Fruit fly (Drosophila melanogaster) whole organism, embryonic: ENCODE results near the gene CG14085.

ENCODE experiments used
- Abd-B ChIP-seq: fragments of 200-800 bp; sonication (Bioruptor generic); optimal IDR thresholded peaks from 2 replicates; lab custom pipeline; 2018; ENCODE audit warnings: missing biosample characterization, mild to moderate bottlenecking, missing genetic modification characterization, moderate library complexity
- Adf1 ChIP-seq: fragments of 200-800 bp; sonication (Bioruptor generic); IDR thresholded peaks from 2 replicates; pipeline ENCODE4 v1.3.6; 2022; ENCODE audit warnings: missing biosample characterization, missing genetic modification characterization
- B-H1 ChIP-seq: fragments of 200-800 bp; sonication (Bioruptor generic); IDR thresholded peaks from 3 replicates; pipeline ENCODE4 v1.3.6; 2022; ENCODE audit warnings: missing biosample characterization, missing genetic modification characterization
- CG13624 ChIP-seq: fragments of 200-800 bp; sonication (Bioruptor generic); optimal IDR thresholded peaks from 2 replicates; lab custom pipeline; 2016; ENCODE audit warnings: missing biosample characterization, missing genetic modification characterization
- CG13894 ChIP-seq: fragments of 200-800 bp; sonication (Bioruptor generic); optimal IDR thresholded peaks from 3 replicates; lab custom pipeline; 2018; ENCODE audit warnings: missing biosample characterization, mild to moderate bottlenecking, missing genetic modification characterization, moderate library complexity
- CG15696 ChIP-seq: fragments of 200-800 bp; sonication (Bioruptor generic); optimal IDR thresholded peaks from 2 replicates; lab custom pipeline; 2019; ENCODE audit warnings: missing biosample characterization, mild to moderate bottlenecking, missing genetic modification characterization, moderate library complexity
- CG17328 ChIP-seq: fragments of 200-800 bp; sonication (Bioruptor generic); IDR thresholded peaks from 2 replicates; pipeline ENCODE4 v1.3.6; 2022; ENCODE audit warnings: missing biosample characterization, missing genetic modification characterization
- CG31441 ChIP-seq: fragments of 200-800 bp; sonication (Bioruptor generic); IDR thresholded peaks from 2 replicates; pipeline ENCODE4 v1.3.6; 2022; ENCODE audit warnings: missing biosample characterization, missing genetic modification characterization
- CG32772 ChIP-seq: fragments of 200-800 bp; sonication (Bioruptor generic); IDR thresholded peaks from 2 replicates; pipeline ENCODE4 v1.3.6; 2022; ENCODE audit warnings: missing biosample characterization, missing genetic modification characterization
- CG3407 ChIP-seq: fragments of 200-800 bp; sonication (Bioruptor generic); optimal IDR thresholded peaks from 2 replicates; lab custom pipeline; 2018; ENCODE audit warnings: missing biosample characterization, mild to moderate bottlenecking, missing genetic modification characterization
- CG5953 ChIP-seq: fragments of 200-800 bp; sonication (Bioruptor generic); IDR thresholded peaks from 2 replicates; pipeline ENCODE4 v1.3.6; 2022; ENCODE audit warnings: missing biosample characterization, missing genetic modification characterization
- CG6175 ChIP-seq: fragments of 200-800 bp; sonication (Bioruptor generic); IDR thresholded peaks from 3 replicates; pipeline ENCODE4 v1.3.6; 2022; ENCODE audit warnings: missing biosample characterization, missing genetic modification characterization
- CG7372 ChIP-seq: fragments of 200-800 bp; sonication (Bioruptor generic); IDR thresholded peaks from 2 replicates; pipeline ENCODE4 v1.3.6; 2022; ENCODE audit warnings: missing biosample characterization, missing genetic modification characterization
- CG7839 ChIP-seq: fragments of 200-800 bp; sonication (Bioruptor generic); optimal IDR thresholded peaks from 3 replicates; lab custom pipeline; 2018; ENCODE audit warnings: missing biosample characterization, mild to moderate bottlenecking, missing genetic modification characterization, moderate library complexity
- CG8765 ChIP-seq: fragments of 200-800 bp; sonication (Bioruptor generic); IDR thresholded peaks from 2 replicates; pipeline ENCODE4 v1.3.6; 2022; ENCODE audit warnings: missing biosample characterization, missing genetic modification characterization
- CG8924 ChIP-seq: fragments of 200-800 bp; optimal IDR thresholded peaks from 3 replicates; lab custom pipeline; 2019; ENCODE audit warnings: missing biosample characterization, mild to moderate bottlenecking, missing genetic modification characterization, moderate library complexity
- CG9797 ChIP-seq: fragments of 200-800 bp; sonication (Bioruptor generic); optimal IDR thresholded peaks from 3 replicates; lab custom pipeline; 2018; ENCODE audit warnings: missing biosample characterization, mild to moderate bottlenecking, missing genetic modification characterization
- Elba2 ChIP-seq: fragments of 200-800 bp; sonication (Bioruptor generic); optimal IDR thresholded peaks from 3 replicates; lab custom pipeline; 2016; ENCODE audit warnings: missing biosample characterization, missing genetic modification characterization
- Fer2 ChIP-seq: fragments of 200-800 bp; sonication (Bioruptor generic); optimal IDR thresholded peaks from 2 replicates; lab custom pipeline; 2018; ENCODE audit warnings: missing biosample characterization, mild to moderate bottlenecking, missing genetic modification characterization, moderate library complexity
- HmgD ChIP-seq: fragments of 200-800 bp; sonication (Bioruptor generic); optimal IDR thresholded peaks from 3 replicates; lab custom pipeline; 2016; ENCODE audit warnings: missing biosample characterization, missing genetic modification characterization
- Max ChIP-seq: fragments of 200-800 bp; sonication (Bioruptor generic); optimal IDR thresholded peaks from 2 replicates; lab custom pipeline; 2016; ENCODE audit warnings: missing biosample characterization, mild to moderate bottlenecking, missing genetic modification characterization
- Neu2 ChIP-seq: fragments of 200-800 bp; sonication (Bioruptor generic); optimal IDR thresholded peaks from 3 replicates; lab custom pipeline; 2016; ENCODE audit warnings: missing biosample characterization, missing genetic modification characterization, borderline replicate concordance
- Optix ChIP-seq: fragments of 200-800 bp; sonication (Bioruptor generic); IDR thresholded peaks from 3 replicates; pipeline ENCODE4 v1.3.6; 2022; ENCODE audit warnings: missing biosample characterization, missing genetic modification characterization
- Spps ChIP-seq: fragments of 200-800 bp; sonication (Bioruptor generic); optimal IDR thresholded peaks from 2 replicates; lab custom pipeline; 2018; ENCODE audit warnings: missing biosample characterization, mild to moderate bottlenecking, missing genetic modification characterization
- Trl ChIP-seq, 3 experiments: fragments of >200 bp in 2 of 3; fragments of 200-800 bp in 1 of 3; sonication (Bioruptor generic) in 1 of 3; optimal IDR thresholded peaks; 2 replicates in 1 of 3; 3 replicates in 2 of 3; lab custom pipeline; 2016 to 2017; ENCODE audit warnings: missing biosample characterization in 1 of 3, missing genetic modification characterization in 1 of 3
- Xbp1 ChIP-seq: fragments of 200-800 bp; sonication (Bioruptor generic); optimal IDR thresholded peaks from 3 replicates; lab custom pipeline; 2016; ENCODE audit warnings: missing biosample characterization, mild to moderate bottlenecking, missing genetic modification characterization
- al ChIP-seq: fragments of 200-800 bp; sonication (Bioruptor generic); IDR thresholded peaks from 2 replicates; pipeline ENCODE4 v1.3.6; 2022; ENCODE audit warnings: missing biosample characterization, missing genetic modification characterization
- ase ChIP-seq: fragments of 200-800 bp; sonication (Bioruptor generic); IDR thresholded peaks from 3 replicates; pipeline ENCODE4 v1.3.6; 2022; ENCODE audit warnings: missing biosample characterization, missing genetic modification characterization
- bcd ChIP-seq: fragments of 200-800 bp; sonication (Bioruptor generic); optimal IDR thresholded peaks from 2 replicates; lab custom pipeline; 2017; ENCODE audit warnings: missing biosample characterization, mild to moderate bottlenecking, missing genetic modification characterization
- cato ChIP-seq: fragments of 200-800 bp; sonication (Bioruptor generic); optimal IDR thresholded peaks from 2 replicates; lab custom pipeline; 2016; ENCODE audit warnings: missing biosample characterization, missing genetic modification characterization, borderline replicate concordance
- emc ChIP-seq: fragments of 200-800 bp; sonication (Bioruptor generic); optimal IDR thresholded peaks from 2 replicates; lab custom pipeline; 2016; ENCODE audit warnings: missing biosample characterization, missing genetic modification characterization
- fd96Cb ChIP-seq: fragments of 200-800 bp; sonication (Bioruptor generic); optimal IDR thresholded peaks from 2 replicates; lab custom pipeline; 2018; ENCODE audit warnings: missing biosample characterization, mild to moderate bottlenecking, missing genetic modification characterization, moderate library complexity
- ftz-f1 ChIP-seq: fragments of 200-800 bp; sonication (Bioruptor generic); optimal IDR thresholded peaks from 2 replicates; lab custom pipeline; 2016; ENCODE audit warnings: missing biosample characterization, missing genetic modification characterization
- gcm ChIP-seq: fragments of 200-800 bp; sonication (Bioruptor generic); optimal IDR thresholded peaks from 2 replicates; lab custom pipeline; 2019; ENCODE audit warnings: missing biosample characterization, mild to moderate bottlenecking, missing genetic modification characterization, moderate library complexity
- gfzf ChIP-seq: fragments of 200-800 bp; sonication (Bioruptor generic); optimal IDR thresholded peaks from 2 replicates; lab custom pipeline; 2016; ENCODE audit warnings: missing biosample characterization, mild to moderate bottlenecking, missing genetic modification characterization, moderate library complexity
- gsb ChIP-seq: fragments of 200-800 bp; sonication (Bioruptor generic); IDR thresholded peaks from 2 replicates; pipeline ENCODE4 v1.3.6; 2022; ENCODE audit warnings: missing biosample characterization, missing genetic modification characterization
- jumu ChIP-seq: fragments of 200-800 bp; sonication (Bioruptor generic); optimal IDR thresholded peaks from 3 replicates; lab custom pipeline; 2016; ENCODE audit warnings: missing biosample characterization, missing genetic modification characterization
- maf-S ChIP-seq: fragments of 200-800 bp; sonication (Bioruptor generic); optimal IDR thresholded peaks from 2 replicates; lab custom pipeline; 2016; ENCODE audit warnings: missing biosample characterization, missing genetic modification characterization
- mld ChIP-seq: fragments of 200-800 bp; sonication (Bioruptor generic); IDR thresholded peaks from 3 replicates; pipeline ENCODE4 v1.3.6; 2022; ENCODE audit warnings: missing biosample characterization, missing genetic modification characterization; ENCODE audit not compliant: partially characterized antibody
- otp ChIP-seq: fragments of 200-800 bp; sonication (Bioruptor generic); IDR thresholded peaks from 3 replicates; pipeline ENCODE4, ENCODE4 v1.3.6; 2022; ENCODE audit warnings: missing biosample characterization, missing genetic modification characterization
- p53 ChIP-seq: fragments of 200-800 bp; sonication (Bioruptor generic); optimal IDR thresholded peaks from 2 replicates; lab custom pipeline; 2016; ENCODE audit warnings: missing biosample characterization, missing genetic modification characterization
- pros ChIP-seq: fragments of 200-800 bp; sonication (Bioruptor generic); optimal IDR thresholded peaks from 3 replicates; lab custom pipeline; 2019; ENCODE audit warnings: missing biosample characterization, mild to moderate bottlenecking, missing genetic modification characterization, moderate library complexity
- rib ChIP-seq: fragments of 200-800 bp; sonication (Bioruptor generic); IDR thresholded peaks from 2 replicates; pipeline ENCODE4 v1.3.6; 2022; ENCODE audit warnings: missing biosample characterization, missing genetic modification characterization
- sens-2 ChIP-seq: fragments of 200-800 bp; sonication (Bioruptor generic); IDR thresholded peaks from 2 replicates; pipeline ENCODE4 v1.3.6; 2022; ENCODE audit warnings: missing biosample characterization, missing genetic modification characterization
- shn ChIP-seq: fragments of 200-800 bp; sonication (Bioruptor generic); optimal IDR thresholded peaks from 3 replicates; lab custom pipeline; 2016; ENCODE audit warnings: missing biosample characterization, missing genetic modification characterization
- sima ChIP-seq: fragments of 200-800 bp; sonication (Bioruptor generic); optimal IDR thresholded peaks from 2 replicates; lab custom pipeline; 2016; ENCODE audit warnings: missing biosample characterization, missing genetic modification characterization
- sisA ChIP-seq: fragments of 200-800 bp; sonication (Bioruptor generic); IDR thresholded peaks from 2 replicates; pipeline ENCODE4 v1.3.6; 2022; ENCODE audit warnings: missing biosample characterization, missing genetic modification characterization
- sqz ChIP-seq: fragments of 200-800 bp; sonication (Bioruptor generic); optimal IDR thresholded peaks from 3 replicates; lab custom pipeline; 2018; ENCODE audit warnings: missing biosample characterization, mild to moderate bottlenecking, missing genetic modification characterization
- stwl ChIP-seq: fragments of 200-800 bp; sonication (Bioruptor generic); optimal IDR thresholded peaks from 3 replicates; lab custom pipeline; 2018; ENCODE audit warnings: missing biosample characterization, mild to moderate bottlenecking, missing genetic modification characterization, moderate library complexity
- vnd ChIP-seq: fragments of 200-800 bp; sonication (Bioruptor generic); IDR thresholded peaks from 3 replicates; pipeline ENCODE4 v1.3.6; 2022; ENCODE audit warnings: missing biosample characterization, missing genetic modification characterization; ENCODE audit not compliant: partially characterized antibody
- zf30C ChIP-seq: fragments of 200-800 bp; sonication (Bioruptor generic); optimal IDR thresholded peaks from 3 replicates; lab custom pipeline; 2018; ENCODE audit warnings: missing biosample characterization, mild to moderate bottlenecking, missing genetic modification characterization
- zfh1 ChIP-seq: fragments of 200-800 bp; sonication (Bioruptor generic); IDR thresholded peaks from 3 replicates; pipeline ENCODE4 v1.3.6; 2022; ENCODE audit warnings: missing biosample characterization, missing genetic modification characterization

CG14085 gene

DNA sequence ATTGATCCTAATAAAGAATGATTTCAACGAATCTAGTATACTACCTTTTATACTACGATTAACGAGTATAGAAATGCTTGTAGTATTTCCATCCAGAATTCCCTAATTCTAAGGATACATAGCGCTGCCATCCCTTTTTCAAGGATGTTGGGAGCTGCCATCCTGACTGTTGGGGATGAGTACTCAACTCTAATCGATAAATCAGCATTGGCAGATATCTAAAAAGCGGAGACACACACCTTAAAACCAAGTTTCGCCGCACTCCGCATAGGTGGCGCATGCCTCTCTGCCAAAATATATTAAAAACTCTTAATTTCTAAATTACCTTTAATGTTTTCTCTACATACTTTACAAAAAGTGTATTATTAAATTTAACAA, 25.1 kb downstream of the CG14085 start, which contains the start of gene fal (continued):
- TF ChIP-seq Elba2 (GFP tag; lab: Kevin White, UChicago) (peak; percentile 8), CG17328 (no peak; the same call in 1 of the 2 replicates), rib (GFP tag; lab: Robert Waterston, UW) (no peak), gcm (GFP tag; lab: Kevin White, UChicago) (no peak), gfzf (peak; percentile 48), CG8765 (GFP tag; lab: Robert Waterston, UW) (peak; percentile 46; the same call in 1 of the 2 replicates), shn (GFP tag; lab: Kevin White, UChicago) (no peak), Abd-B (GFP tag; lab: Kevin White, UChicago) (peak; percentile 32), Trl (optimal IDR thresholded peaks at IDR 0.05; lab: Kevin White, UChicago) (no peak), Trl (GFP tag; optimal IDR thresholded peaks at IDR 0.05; lab: Kevin White, UChicago) (no peak), CG31441 (GFP tag; lab: Robert Waterston, UW) (no peak), CG15696 (tag; lab: Kevin White, UChicago) (peak; percentile 35), stwl (tag; lab: Kevin White, UChicago) (peak; percentile 82), CG6175 (GFP tag; lab: Robert Waterston, UW) (no peak), al (GFP tag; lab: Robert Waterston, UW) (no peak), CG32772 (no peak), zf30C (GFP tag; lab: Kevin White, UChicago) (no peak), CG3407 (GFP tag; lab: Kevin White, UChicago) (no peak), zfh1 (no peak), sens-2 (no peak), CG8924 (no peak), HmgD (GFP tag; lab: Kevin White, UChicago) (peak; percentile 63), B-H1 (GFP tag; lab: Robert Waterston, UW) (no peak), p53 (GFP tag; lab: Kevin White, UChicago) (no peak), CG5953 (no peak), otp (GFP tag; lab: Robert Waterston, UW) (no peak), gsb (no peak), CG9797 (GFP tag; lab: Kevin White, UChicago) (peak; percentile 32), pros (GFP tag; lab: Kevin White, UChicago) (no peak), CG13624 (GFP tag; lab: Kevin White, UChicago) (no peak), Spps (tag; lab: Kevin White, UChicago) (no peak), fd96Cb (tag; lab: Kevin White, UChicago) (no peak), jumu (no peak), CG7839 (tag; lab: Kevin White, UChicago) (no peak), sisA (GFP tag; lab: Robert Waterston, UW) (no peak; the same call in 1 of the 2 replicates), Optix (no peak), cato (GFP tag; lab: Kevin White, UChicago) (peak; percentile 37), sima (GFP tag; lab: Kevin White, UChicago) (no peak), sqz (GFP tag; lab: Kevin White, UChicago) (no peak), Neu2 (GFP tag; lab: Kevin White, UChicago) (no peak), vnd (GFP tag; lab: Robert Waterston, UW) (no peak), mld (no peak), ftz-f1 (GFP tag; lab: Kevin White, UChicago) (no peak), maf-S (GFP tag; lab: Kevin White, UChicago) (no peak), Adf1 (no peak), Max (GFP tag; lab: Kevin White, UChicago) (peak; percentile 11), Fer2 (tag; lab: Kevin White, UChicago) (no peak), ase (GFP tag; lab: Robert Waterston, UW) (0 out of 3 replicates have a peak, but pooled peaks have one; percentile 7), CG13894 (tag; lab: Kevin White, UChicago) (peak; percentile 80), bcd (GFP tag; lab: Kevin White, UChicago) (peak; percentile 11), Xbp1 (GFP tag; lab: Kevin White, UChicago) (peak; percentile 50), emc (GFP tag; lab: Kevin White, UChicago) (no peak), CG7372 (no peak)
